In the genomic region with DNA sequence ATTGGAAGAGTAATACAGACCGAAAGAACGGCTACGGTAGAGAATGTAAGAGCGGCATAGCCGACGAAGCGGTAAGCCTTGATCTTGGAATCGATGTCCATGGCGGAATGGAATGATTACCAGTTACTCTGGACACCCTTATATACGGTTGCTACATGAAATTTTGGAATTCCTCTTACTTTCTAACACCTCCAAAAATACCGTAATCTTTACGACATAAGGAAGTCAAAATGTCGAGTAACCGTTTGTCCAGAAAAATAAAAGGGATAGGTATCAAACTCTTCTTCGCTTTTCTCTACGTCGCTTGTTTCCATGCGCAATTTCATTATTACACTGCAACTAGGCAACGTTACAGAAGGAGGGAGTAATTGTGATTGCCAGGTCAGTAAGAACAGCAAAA, we compare ENCODE assay signal across 2 worm cellular contexts.
TF ChIP-seq lines count a peak whose summit lies in the region.

A gene (minus strand): TSS at position 101 of the 400 bp plus-strand sequence.

TF ChIP-seq in whole organism, L4 larva, 104 proteins besides CTCF, POLR2A, EP300 and RAD21:
- TF ChIP-seq hmg-1.1 (GFP tag; IDR thresholded peaks at IDR 0.05; lab: Robert Waterston, UW) (no peak), pqm-1 (tag; optimal IDR thresholded peaks at IDR 0.05; lab: Kevin White, UChicago) (no peak), nhr-76 (tag; optimal IDR thresholded peaks at IDR 0.05; lab: Kevin White, UChicago) (peak; percentile 22), cey-2 (tag; optimal IDR thresholded peaks at IDR 0.05; lab: Kevin White, UChicago; ENCODE audit: borderline replicate concordance, insufficient read depth) (peak; percentile 38), dmd-6 (GFP tag; IDR thresholded peaks at IDR 0.05; lab: Robert Waterston, UW) (peak; percentile 16; the same call in 1 of the 2 replicates), aha-1 (tag; lab: Kevin White, UChicago) (peak; percentile 18)

TF ChIP-seq in whole organism, young adult, 124 proteins besides CTCF, POLR2A, EP300 and RAD21:
- TF ChIP-seq nhr-80 (tag; optimal IDR thresholded peaks at IDR 0.05; lab: Kevin White, UChicago), result peak; percentile 0
- TF ChIP-seq lin-54 (GFP tag; optimal IDR thresholded peaks at IDR 0.05; lab: Kevin White, UChicago), result no peak
- peak; percentile 34 for TF ChIP-seq lin-40 (tag; optimal IDR thresholded peaks at IDR 0.05; lab: Kevin White, UChicago)
